Worm (Caenorhabditis elegans) whole organism, L1 larva: ENCODE data around the gene C17B7.8.

Source experiments
- Y116A8C.19 ChIP-seq: sonication (generic microtip); optimal IDR thresholded peaks from 2 replicates; lab custom pipeline; 2016; ENCODE audit warnings: missing compliant biosample characterization, missing genetic modification characterization, borderline replicate concordance
- ceh-88 ChIP-seq: fragments of 200-800 bp; sonication (Bioruptor generic); IDR thresholded peaks from 2 replicates; pipeline ENCODE4 v1.3.6; 2022; ENCODE audit warnings: missing genetic modification characterization, missing compliant biosample characterization
- elt-2 ChIP-seq: sonication (generic microtip); optimal IDR thresholded peaks from 2 replicates; lab custom pipeline; 2016; ENCODE audit warnings: missing genetic modification characterization, mild to moderate bottlenecking, inconsistent platforms, missing compliant biosample characterization, missing genetic modification reagents
- irx-1 ChIP-seq: sonication (generic microtip); optimal IDR thresholded peaks from 2 replicates; lab custom pipeline; 2016; ENCODE audit warnings: missing genetic modification characterization, missing compliant biosample characterization
- nhr-11 ChIP-seq: fragments of 150-350 bp; optimal IDR thresholded peaks from 2 replicates; lab custom pipeline; 2014; ENCODE audit warnings: missing biosample characterization, missing genetic modification characterization
- nhr-90 ChIP-seq: sonication (generic microtip); optimal IDR thresholded peaks from 2 replicates; lab custom pipeline; 2016; ENCODE audit warnings: mild to moderate bottlenecking, missing genetic modification characterization, missing compliant biosample characterization; ENCODE audit not compliant: poor library complexity
- pag-3 ChIP-seq: sonication (generic microtip); optimal IDR thresholded peaks from 2 replicates; lab custom pipeline; 2017; ENCODE audit warnings: missing genetic modification characterization, mild to moderate bottlenecking, missing compliant biosample characterization, antibody characterized with exemption, borderline replicate concordance; ENCODE audit not compliant: insufficient read depth
- pax-3 ChIP-seq: fragments of 200-800 bp; sonication (Bioruptor generic); optimal IDR thresholded peaks from 2 replicates; lab custom pipeline; 2018; ENCODE audit warnings: mild to moderate bottlenecking, missing genetic modification characterization, moderate library complexity, missing compliant biosample characterization
- snpc-4 ChIP-seq: fragments of 150-350 bp; optimal IDR thresholded peaks from 2 replicates; lab custom pipeline; 2014; ENCODE audit warnings: missing biosample characterization, missing genetic modification characterization
- tbx-2 ChIP-seq: sonication (generic microtip); optimal IDR thresholded peaks from 2 replicates; lab custom pipeline; 2016; ENCODE audit warnings: missing genetic modification characterization, missing compliant biosample characterization
- unc-62 ChIP-seq: fragments of 150-350 bp; optimal IDR thresholded peaks from 2 replicates; lab custom pipeline; 2014; ENCODE audit warnings: missing biosample characterization, missing genetic modification reagents, missing genetic modification characterization
- ztf-11 ChIP-seq, 2 experiments: sonication (generic microtip); optimal IDR thresholded peaks; 2 replicates each; lab custom pipeline; 2016 to 2017; ENCODE audit warnings: missing genetic modification characterization in 2 of 2, missing biosample characterization in 1 of 2, missing compliant biosample characterization in 1 of 2

DNA sequence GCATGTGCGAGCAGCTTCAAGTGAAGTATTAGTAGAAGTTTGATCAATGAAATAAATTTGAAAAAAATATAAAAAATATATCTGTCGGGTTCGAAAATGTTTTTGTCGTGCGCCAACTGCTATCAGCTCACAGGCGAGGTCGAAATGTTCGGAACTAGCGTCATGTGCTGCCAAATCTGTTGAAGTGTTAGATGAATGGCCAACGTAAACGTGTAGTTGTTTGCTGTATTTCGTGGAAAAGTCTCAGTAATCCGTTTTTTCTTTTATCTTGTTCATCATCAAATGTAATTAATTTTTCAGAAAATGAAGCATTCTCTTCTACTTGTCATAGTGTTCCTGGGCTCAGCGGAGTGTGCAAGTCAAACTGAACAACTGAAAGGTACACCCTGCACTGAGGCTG is 25.8 kb upstream of the C17B7.8 start, which contains the start of gene C17B7.15:
- TF ChIP-seq ztf-11 (tag; optimal IDR thresholded peaks at IDR 0.05; lab: Kevin White, UChicago), result no peak
- no peak for TF ChIP-seq pag-3 (tag; lab: Kevin White, UChicago)
- no peak for TF ChIP-seq ceh-88 (GFP tag; lab: Robert Waterston, UW)
- TF ChIP-seq tbx-2, result no peak
- TF ChIP-seq elt-2 (tag; lab: Kevin White, UChicago), result no peak
- no peak for TF ChIP-seq pax-3 (tag; lab: Kevin White, UChicago)
- no peak for TF ChIP-seq unc-62 (GFP tag; lab: Kevin White, UChicago)
- TF ChIP-seq snpc-4 (tag; lab: Kevin White, UChicago), result no peak
- no peak for TF ChIP-seq Y116A8C.19
- TF ChIP-seq irx-1 (tag; lab: Kevin White, UChicago), result no peak
- no peak for TF ChIP-seq nhr-90 (tag; lab: Kevin White, UChicago)
- no peak for TF ChIP-seq nhr-11
